Fruit fly (Drosophila melanogaster) whole organism, embryonic: ENCODE data around the gene CG31275.

Source experiments
- Atf3 ChIP-seq: fragments of 200-800 bp; sonication (Bioruptor generic); optimal IDR thresholded peaks from 3 replicates; lab custom pipeline; 2016; ENCODE audit warnings: missing biosample characterization, missing genetic modification characterization
- Blimp-1 ChIP-seq: fragments of 200-800 bp; sonication (Bioruptor generic); optimal IDR thresholded peaks from 3 replicates; lab custom pipeline; 2018; ENCODE audit warnings: missing biosample characterization, missing genetic modification characterization, mild to moderate bottlenecking, moderate library complexity, missing genetic modification reagents
- CG10654 ChIP-seq: fragments of 200-800 bp; sonication (Bioruptor generic); optimal IDR thresholded peaks from 2 replicates; lab custom pipeline; 2016; ENCODE audit warnings: missing biosample characterization, missing genetic modification characterization
- CG11695 ChIP-seq: fragments of 200-800 bp; sonication (Bioruptor generic); IDR thresholded peaks from 3 replicates; pipeline ENCODE4 v1.3.6; 2022; ENCODE audit warnings: missing biosample characterization, missing genetic modification characterization
- CG12659 ChIP-seq: fragments of 200-800 bp; sonication (Bioruptor generic); optimal IDR thresholded peaks from 3 replicates; lab custom pipeline; 2017; ENCODE audit warnings: mild to moderate bottlenecking, missing biosample characterization, missing genetic modification reagents, missing genetic modification characterization
- CG12744 ChIP-seq: fragments of 200-800 bp; sonication (Bioruptor generic); optimal IDR thresholded peaks from 2 replicates; lab custom pipeline; 2016; ENCODE audit warnings: missing biosample characterization, missing genetic modification characterization
- CG15011 ChIP-seq: fragments of 200-800 bp; sonication (Bioruptor generic); optimal IDR thresholded peaks from 3 replicates; lab custom pipeline; 2018; ENCODE audit warnings: missing biosample characterization, mild to moderate bottlenecking, missing genetic modification characterization
- CG15269 ChIP-seq: fragments of 200-800 bp; sonication (Bioruptor generic); optimal IDR thresholded peaks from 2 replicates; lab custom pipeline; 2018; ENCODE audit warnings: missing biosample characterization, mild to moderate bottlenecking, missing genetic modification characterization, moderate library complexity
- CG1647 ChIP-seq: fragments of 200-800 bp; sonication (Bioruptor generic); optimal IDR thresholded peaks from 3 replicates; lab custom pipeline; 2016; ENCODE audit warnings: missing biosample characterization, missing genetic modification characterization
- CG16779 ChIP-seq: fragments of 200-800 bp; sonication (Bioruptor generic); IDR thresholded peaks from 2 replicates; pipeline ENCODE4 v1.3.6; 2022; ENCODE audit warnings: missing biosample characterization, missing genetic modification characterization
- CG17359 ChIP-seq: fragments of 200-800 bp; sonication (Bioruptor generic); optimal IDR thresholded peaks from 3 replicates; lab custom pipeline; 2018; ENCODE audit warnings: missing biosample characterization, mild to moderate bottlenecking, missing genetic modification characterization, moderate library complexity
- CG17829 ChIP-seq: fragments of 200-800 bp; optimal IDR thresholded peaks from 2 replicates; lab custom pipeline; 2019; ENCODE audit warnings: missing biosample characterization, mild to moderate bottlenecking, missing genetic modification characterization, moderate library complexity
- CG17912 ChIP-seq: fragments of 200-800 bp; sonication (Bioruptor generic); optimal IDR thresholded peaks from 2 replicates; lab custom pipeline; 2018; ENCODE audit warnings: missing biosample characterization, mild to moderate bottlenecking, missing genetic modification characterization
- CG3065 ChIP-seq: fragments of 200-800 bp; sonication (Bioruptor generic); optimal IDR thresholded peaks from 2 replicates; lab custom pipeline; 2016; ENCODE audit warnings: missing biosample characterization, missing genetic modification characterization
- CG32772 ChIP-seq: fragments of 200-800 bp; sonication (Bioruptor generic); IDR thresholded peaks from 2 replicates; pipeline ENCODE4 v1.3.6; 2022; ENCODE audit warnings: missing biosample characterization, missing genetic modification characterization
- CG4404 ChIP-seq: fragments of 200-800 bp; sonication (Bioruptor generic); IDR thresholded peaks from 2 replicates; pipeline ENCODE4 v1.3.6; 2022; ENCODE audit warnings: missing biosample characterization, missing genetic modification characterization
- CG5180 ChIP-seq: fragments of 200-800 bp; sonication (Bioruptor generic); optimal IDR thresholded peaks from 3 replicates; lab custom pipeline; 2017; ENCODE audit warnings: missing biosample characterization, missing genetic modification characterization, mild to moderate bottlenecking, moderate library complexity, missing genetic modification reagents
- CG5953 ChIP-seq: fragments of 200-800 bp; sonication (Bioruptor generic); IDR thresholded peaks from 2 replicates; pipeline ENCODE4 v1.3.6; 2022; ENCODE audit warnings: missing biosample characterization, missing genetic modification characterization
- CG7357 ChIP-seq: fragments of 200-800 bp; sonication (Bioruptor generic); IDR thresholded peaks from 3 replicates; pipeline ENCODE4 v1.3.6; 2022; ENCODE audit warnings: missing biosample characterization, missing genetic modification characterization
- CG8388 ChIP-seq: fragments of 200-800 bp; sonication (Bioruptor generic); optimal IDR thresholded peaks from 2 replicates; lab custom pipeline; 2019; ENCODE audit warnings: missing biosample characterization, mild to moderate bottlenecking, missing genetic modification characterization, moderate library complexity
- CG9932 ChIP-seq: fragments of 200-800 bp; sonication (Bioruptor generic); IDR thresholded peaks from 2 replicates; pipeline ENCODE4 v1.3.6; 2022; ENCODE audit warnings: missing biosample characterization, missing genetic modification characterization
- Camta ChIP-seq: fragments of 200-800 bp; sonication (Bioruptor generic); optimal IDR thresholded peaks from 2 replicates; lab custom pipeline; 2016; ENCODE audit warnings: missing biosample characterization, missing genetic modification characterization
- D19B ChIP-seq: fragments of 200-800 bp; sonication (Bioruptor generic); optimal IDR thresholded peaks from 2 replicates; lab custom pipeline; 2017; ENCODE audit warnings: missing biosample characterization, mild to moderate bottlenecking, missing genetic modification characterization
- Dip2 ChIP-seq: fragments of 200-800 bp; sonication (Bioruptor generic); IDR thresholded peaks from 2 replicates; pipeline ENCODE4 v1.3.6; 2022; ENCODE audit warnings: missing biosample characterization, missing genetic modification characterization
- Gug ChIP-seq: fragments of 200-800 bp; sonication (Bioruptor generic); IDR thresholded peaks from 4 replicates; pipeline ENCODE4 v1.3.6; 2022; ENCODE audit warnings: missing biosample characterization, missing genetic modification characterization
- HHEX ChIP-seq: fragments of 200-800 bp; sonication (Bioruptor generic); optimal IDR thresholded peaks from 3 replicates; lab custom pipeline; 2017; ENCODE audit warnings: missing biosample characterization, mild to moderate bottlenecking, missing genetic modification characterization, missing genetic modification reagents
- Hmr ChIP-seq: fragments of 200-800 bp; sonication (Bioruptor generic); optimal IDR thresholded peaks from 3 replicates; lab custom pipeline; 2017; ENCODE audit warnings: mild to moderate bottlenecking, missing biosample characterization, missing genetic modification reagents, missing genetic modification characterization
- Hr3 ChIP-seq: fragments of 200-800 bp; sonication (Bioruptor generic); optimal IDR thresholded peaks from 3 replicates; lab custom pipeline; 2016; ENCODE audit warnings: missing biosample characterization, missing genetic modification characterization
- Myb ChIP-seq: fragments of 200-800 bp; sonication (Bioruptor generic); optimal IDR thresholded peaks from 2 replicates; lab custom pipeline; 2016; ENCODE audit warnings: missing biosample characterization, missing genetic modification characterization
- Opbp ChIP-seq: fragments of 200-800 bp; sonication (Bioruptor generic); IDR thresholded peaks from 3 replicates; pipeline ENCODE4 v1.3.6; 2022; ENCODE audit warnings: missing biosample characterization, missing genetic modification characterization; ENCODE audit not compliant: partially characterized antibody
- Side ChIP-seq: fragments of 200-800 bp; sonication (Bioruptor generic); optimal IDR thresholded peaks from 2 replicates; lab custom pipeline; 2016; ENCODE audit warnings: missing biosample characterization, missing genetic modification characterization
- Sin3A ChIP-seq: fragments of >200 bp; optimal IDR thresholded peaks from 2 replicates; lab custom pipeline; 2018
- Spps ChIP-seq: fragments of 200-800 bp; sonication (Bioruptor generic); optimal IDR thresholded peaks from 2 replicates; lab custom pipeline; 2018; ENCODE audit warnings: missing biosample characterization, mild to moderate bottlenecking, missing genetic modification characterization
- Trl ChIP-seq, 3 experiments: fragments of >200 bp in 2 of 3; fragments of 200-800 bp in 1 of 3; sonication (Bioruptor generic) in 1 of 3; optimal IDR thresholded peaks; 2 replicates in 1 of 3; 3 replicates in 2 of 3; lab custom pipeline; 2016 to 2017; ENCODE audit warnings: missing biosample characterization in 1 of 3, missing genetic modification characterization in 1 of 3
- abd-A ChIP-seq: fragments of 200-800 bp; sonication (Bioruptor generic); optimal IDR thresholded peaks from 3 replicates; lab custom pipeline; 2019; ENCODE audit warnings: missing biosample characterization, mild to moderate bottlenecking, missing genetic modification characterization, moderate library complexity
- bowl ChIP-seq: fragments of 200-800 bp; sonication (Bioruptor generic); IDR thresholded peaks from 2 replicates; pipeline ENCODE4 v1.3.6; 2022; ENCODE audit warnings: missing biosample characterization, missing genetic modification characterization
- danr ChIP-seq: fragments of 200-800 bp; sonication (Bioruptor generic); IDR thresholded peaks from 2 replicates; pipeline ENCODE4 v1.3.6; 2022; ENCODE audit warnings: missing biosample characterization, missing genetic modification characterization
- dysf ChIP-seq: fragments of 200-800 bp; sonication (Bioruptor generic); IDR thresholded peaks from 3 replicates; pipeline ENCODE4 v1.3.6; 2022; ENCODE audit warnings: missing biosample characterization, missing genetic modification characterization
- esg ChIP-seq: fragments of 200-800 bp; sonication (Bioruptor generic); conservative IDR thresholded peaks from 2 replicates; pipeline ENCODE4 v1.3.6; 2022; ENCODE audit warnings: missing biosample characterization, missing genetic modification characterization
- ewg ChIP-seq: fragments of 200-800 bp; sonication (Bioruptor generic); optimal IDR thresholded peaks from 3 replicates; lab custom pipeline; 2017; ENCODE audit warnings: mild to moderate bottlenecking, missing biosample characterization, missing genetic modification reagents, missing genetic modification characterization
- gfzf ChIP-seq: fragments of 200-800 bp; sonication (Bioruptor generic); optimal IDR thresholded peaks from 2 replicates; lab custom pipeline; 2016; ENCODE audit warnings: missing biosample characterization, mild to moderate bottlenecking, missing genetic modification characterization, moderate library complexity
- hbn ChIP-seq: fragments of 200-800 bp; sonication (Bioruptor generic); IDR thresholded peaks from 2 replicates; pipeline ENCODE4 v1.3.6; 2022; ENCODE audit warnings: missing biosample characterization, missing genetic modification characterization; ENCODE audit not compliant: partially characterized antibody
- ind ChIP-seq: fragments of 200-800 bp; sonication (Bioruptor generic); optimal IDR thresholded peaks from 3 replicates; lab custom pipeline; 2016; ENCODE audit warnings: missing biosample characterization, missing genetic modification characterization
- jumu ChIP-seq: fragments of 200-800 bp; sonication (Bioruptor generic); optimal IDR thresholded peaks from 3 replicates; lab custom pipeline; 2016; ENCODE audit warnings: missing biosample characterization, missing genetic modification characterization
- luna ChIP-seq: fragments of 200-800 bp; sonication (Bioruptor generic); optimal IDR thresholded peaks from 2 replicates; lab custom pipeline; 2016; ENCODE audit warnings: missing biosample characterization, missing genetic modification characterization
- otp ChIP-seq: fragments of 200-800 bp; sonication (Bioruptor generic); IDR thresholded peaks from 3 replicates; pipeline ENCODE4, ENCODE4 v1.3.6; 2022; ENCODE audit warnings: missing biosample characterization, missing genetic modification characterization
- phol ChIP-seq: fragments of 200-800 bp; sonication (Bioruptor generic); optimal IDR thresholded peaks from 3 replicates; lab custom pipeline; 2018; ENCODE audit warnings: missing biosample characterization, mild to moderate bottlenecking, missing genetic modification characterization, moderate library complexity
- ssp ChIP-seq: fragments of 200-800 bp; sonication (Bioruptor generic); IDR thresholded peaks from 2 replicates; pipeline ENCODE4 v1.3.6; 2022; ENCODE audit warnings: missing biosample characterization, missing genetic modification characterization
- wor ChIP-seq: fragments of 200-800 bp; sonication (Bioruptor generic); IDR thresholded peaks from 2 replicates; pipeline ENCODE4 v1.3.6; 2022; ENCODE audit warnings: missing biosample characterization, missing genetic modification characterization
- zen2 ChIP-seq: fragments of 200-800 bp; sonication (Bioruptor generic); IDR thresholded peaks from 3 replicates; pipeline ENCODE4 v1.3.6; 2022; ENCODE audit warnings: missing biosample characterization, missing genetic modification characterization; ENCODE audit not compliant: partially characterized antibody

Gene CG31275

dm6 chr3R:16748558-16749172, 2.5 kb downstream of the CG31275 start (continued):
- TF ChIP-seq CG32772 (GFP tag; lab: Robert Waterston, UW) (peak; percentile 34; the same call in 1 of the 2 replicates), jumu (no peak), dysf (GFP tag; lab: Robert Waterston, UW) (0 out of 3 replicates have a peak, but pooled peaks have one; percentile 25), CG8388 (GFP tag; lab: Kevin White, UChicago) (no peak), Atf3 (GFP tag; lab: Kevin White, UChicago) (peak; percentile 22), danr (no peak), CG7357 (GFP tag; lab: Robert Waterston, UW) (no peak), phol (peak; percentile 35), esg (GFP tag; lab: Robert Waterston, UW) (no peak), ssp (GFP tag; lab: Robert Waterston, UW) (no peak), Myb (GFP tag; lab: Kevin White, UChicago) (peak; percentile 94), wor (GFP tag; lab: Robert Waterston, UW) (no peak), Sin3A (lab: Kevin White, UChicago) (no peak), CG11695 (GFP tag; lab: Robert Waterston, UW) (no peak), hbn (GFP tag; lab: Robert Waterston, UW) (no peak), Side (GFP tag; lab: Kevin White, UChicago) (peak; percentile 11), CG15011 (no peak), HHEX (GFP tag; lab: Kevin White, UChicago) (no peak), gfzf (GFP tag; lab: Kevin White, UChicago) (peak; percentile 4), CG3065 (no peak), otp (GFP tag; lab: Robert Waterston, UW) (no peak), Hmr (peak; percentile 33), bowl (no peak), CG4404 (GFP tag; lab: Robert Waterston, UW) (no peak), Gug (GFP tag; lab: Robert Waterston, UW) (0 out of 4 replicates have a peak, but pooled peaks have one; percentile 5), CG17829 (tag; lab: Kevin White, UChicago) (peak; percentile 68), Hr3 (peak; percentile 27), CG9932 (no peak), CG5180 (GFP tag; lab: Kevin White, UChicago) (peak; percentile 27), Trl (optimal IDR thresholded peaks at IDR 0.05; lab: Kevin White, UChicago) (no peak), Trl (GFP tag; optimal IDR thresholded peaks at IDR 0.05; lab: Kevin White, UChicago) (peak; percentile 36), Opbp (GFP tag; lab: Robert Waterston, UW) (0 out of 3 replicates have a peak, but pooled peaks have one; percentile 37), abd-A (tag; lab: Kevin White, UChicago) (peak; percentile 97), CG16779 (GFP tag; lab: Robert Waterston, UW) (no peak), Blimp-1 (peak; percentile 18), CG17359 (tag; lab: Kevin White, UChicago) (no peak), ind (GFP tag; lab: Kevin White, UChicago) (peak; percentile 19), luna (no peak), Camta (GFP tag; lab: Kevin White, UChicago) (peak; percentile 32), ewg (GFP tag; lab: Kevin White, UChicago) (peak; percentile 82), Dip2 (GFP tag; lab: Robert Waterston, UW) (no peak), Spps (tag; lab: Kevin White, UChicago) (no peak), D19B (GFP tag; lab: Kevin White, UChicago) (no peak), CG12659 (GFP tag; lab: Kevin White, UChicago) (no peak), CG15269 (tag; lab: Kevin White, UChicago) (no peak), zen2 (no peak), CG10654 (GFP tag; lab: Kevin White, UChicago) (peak; percentile 8), CG5953 (GFP tag; lab: Robert Waterston, UW) (no peak), CG1647 (no peak), CG17912 (GFP tag; lab: Kevin White, UChicago) (peak; percentile 5), CG12744 (GFP tag; lab: Kevin White, UChicago) (peak; percentile 41)
